Worm (Caenorhabditis elegans) whole organism, L4 larva: Measurements from ENCODE around the gene kqt-1.

ENCODE experiments used
- F10B5.3 ChIP-seq: sonication (generic microtip); optimal IDR thresholded peaks from 2 replicates; lab custom pipeline; 2016; ENCODE audit warnings: mild to moderate bottlenecking, missing genetic modification characterization, missing compliant biosample characterization
- F49E8.2 ChIP-seq: sonication (generic microtip); optimal IDR thresholded peaks from 2 replicates; lab custom pipeline; 2016; ENCODE audit warnings: missing compliant biosample characterization, mild to moderate bottlenecking, missing genetic modification characterization, borderline replicate concordance
- Y48G9A.11 ChIP-seq: fragments of 200-800 bp; sonication (Bioruptor generic); IDR thresholded peaks from 2 replicates; pipeline ENCODE4 v1.3.6; 2022; ENCODE audit warnings: missing genetic modification reagents, missing genetic modification characterization, missing compliant biosample characterization
- Y5F2A.4 ChIP-seq: fragments of 200-800 bp; sonication (Bioruptor generic); optimal IDR thresholded peaks from 2 replicates; lab custom pipeline; 2018; ENCODE audit warnings: mild to moderate bottlenecking, missing genetic modification characterization, missing compliant biosample characterization
- ZK337.2 ChIP-seq: fragments of 200-800 bp; sonication (Bioruptor generic); IDR thresholded peaks from 2 replicates; pipeline ENCODE4 v1.3.6; 2022; ENCODE audit warnings: missing genetic modification reagents, missing genetic modification characterization, missing compliant biosample characterization
- ZK546.5 ChIP-seq, 2 experiments: sonication (generic microtip); optimal IDR thresholded peaks; 2 replicates each; lab custom pipeline; 2017; ENCODE audit warnings: missing biosample characterization in 2 of 2, missing genetic modification characterization in 2 of 2
- aha-1 ChIP-seq: fragments of 150-350 bp; peaks from one replicate; lab custom pipeline; 2014; ENCODE audit warnings: missing biosample characterization, missing genetic modification characterization
- attf-4 ChIP-seq: sonication (generic microtip); optimal IDR thresholded peaks from 3 replicates; lab custom pipeline; 2017; ENCODE audit warnings: missing biosample characterization, missing genetic modification characterization
- ceh-82 ChIP-seq: sonication (generic microtip); optimal IDR thresholded peaks from 2 replicates; lab custom pipeline; 2017; ENCODE audit warnings: missing biosample characterization, missing genetic modification characterization
- ces-1 ChIP-seq: fragments of 150-350 bp; sonication (generic microtip); optimal IDR thresholded peaks from 4 replicates; lab custom pipeline; 2014; ENCODE audit warnings: missing biosample characterization, missing genetic modification reagents, missing genetic modification characterization
- daf-12 ChIP-seq: fragments of 150-350 bp; optimal IDR thresholded peaks from 2 replicates; lab custom pipeline; 2014; ENCODE audit warnings: missing biosample characterization, missing genetic modification reagents, missing genetic modification characterization
- daf-16 ChIP-seq, 3 experiments: sonication (generic microtip); optimal IDR thresholded peaks; 2 replicates each; lab custom pipeline; 2016 to 2017; ENCODE audit warnings: missing genetic modification characterization in 3 of 3, missing genetic modification reagents in 3 of 3, mild to moderate bottlenecking in 2 of 3, missing compliant biosample characterization in 2 of 3, missing biosample characterization in 1 of 3, moderate library complexity in 1 of 3
- daf-19 ChIP-seq: fragments of 200-800 bp; sonication (Bioruptor generic); conservative IDR thresholded peaks from 2 replicates; pipeline ENCODE4 v1.3.6; 2022; ENCODE audit warnings: missing genetic modification characterization, missing compliant biosample characterization
- dmd-6 ChIP-seq: fragments of 200-800 bp; sonication (Bioruptor generic); IDR thresholded peaks from 2 replicates; pipeline ENCODE4 v1.3.6; 2022; ENCODE audit warnings: missing genetic modification reagents, missing genetic modification characterization, missing compliant biosample characterization
- duxl-1 ChIP-seq: sonication (generic microtip); optimal IDR thresholded peaks from 2 replicates; lab custom pipeline; 2016; ENCODE audit warnings: mild to moderate bottlenecking, missing genetic modification characterization, moderate library complexity, missing compliant biosample characterization; ENCODE audit not compliant: poor library complexity
- dve-1 ChIP-seq: sonication (generic microtip); optimal IDR thresholded peaks from 2 replicates; lab custom pipeline; 2017; ENCODE audit warnings: antibody characterized with exemption, mild to moderate bottlenecking, missing genetic modification characterization, missing compliant biosample characterization; ENCODE audit not compliant: insufficient read depth
- hif-1 ChIP-seq, 2 experiments: sonication (generic microtip); optimal IDR thresholded peaks; 2 replicates each; lab custom pipeline; 2016 to 2017; ENCODE audit warnings: missing compliant biosample characterization in 2 of 2, missing genetic modification characterization in 2 of 2, missing genetic modification reagents in 2 of 2, missing genotype in 2 of 2, mild to moderate bottlenecking in 1 of 2
- hlh-11 ChIP-seq: fragments of 200-800 bp; sonication (Bioruptor generic); optimal IDR thresholded peaks from 2 replicates; lab custom pipeline; 2018; ENCODE audit warnings: mild to moderate bottlenecking, missing genetic modification characterization, missing compliant biosample characterization
- hlh-30 ChIP-seq: sonication (generic microtip); optimal IDR thresholded peaks from 2 replicates; lab custom pipeline; 2017; ENCODE audit warnings: antibody characterized with exemption, mild to moderate bottlenecking, missing genetic modification characterization, missing compliant biosample characterization; ENCODE audit not compliant: insufficient read depth
- jun-1 ChIP-seq: fragments of 150-350 bp; optimal IDR thresholded peaks from 2 replicates; lab custom pipeline; 2014; ENCODE audit warnings: missing biosample characterization, missing genetic modification reagents, missing genetic modification characterization
- lin-15B ChIP-seq: fragments of 150-350 bp; sonication (generic microtip); optimal IDR thresholded peaks from 3 replicates; lab custom pipeline; 2014; ENCODE audit warnings: missing biosample characterization, missing genetic modification characterization
- mdl-1 ChIP-seq, 2 experiments: fragments of 150-350 bp in 1 of 2; sonication (generic microtip) in 1 of 2; optimal IDR thresholded peaks; 2 replicates each; lab custom pipeline; 2014 to 2017; ENCODE audit warnings: missing biosample characterization in 2 of 2, missing genetic modification characterization in 2 of 2
- mdt-29 ChIP-seq: fragments of 200-800 bp; sonication (Bioruptor generic); IDR thresholded peaks from 2 replicates; pipeline ENCODE4 v1.3.6; 2022; ENCODE audit warnings: missing genetic modification reagents, missing genetic modification characterization, missing compliant biosample characterization
- mes-2 ChIP-seq: sonication (generic microtip); optimal IDR thresholded peaks from 2 replicates; lab custom pipeline; 2016; ENCODE audit warnings: missing genotype, mild to moderate bottlenecking, missing genetic modification characterization, missing compliant biosample characterization; ENCODE audit not compliant: poor library complexity, severe bottlenecking
- nhr-102 ChIP-seq: sonication (generic microtip); optimal IDR thresholded peaks from 2 replicates; lab custom pipeline; 2016; ENCODE audit warnings: mild to moderate bottlenecking, missing genetic modification characterization, moderate library complexity, missing compliant biosample characterization
- nhr-28 ChIP-seq: fragments of 150-350 bp; optimal IDR thresholded peaks from 2 replicates; lab custom pipeline; 2014; ENCODE audit warnings: missing biosample characterization, missing genetic modification characterization
- nhr-77 ChIP-seq: fragments of 150-350 bp; optimal IDR thresholded peaks from 2 replicates; lab custom pipeline; 2014; ENCODE audit warnings: missing biosample characterization, missing genetic modification characterization
- pha-4 ChIP-seq, 2 experiments: fragments of 150-350 bp in 1 of 2; fragments of 200-800 bp in 1 of 2; sonication (Bioruptor generic) in 1 of 2; IDR thresholded peaks in 1 of 2; optimal IDR thresholded peaks in 1 of 2; 2 replicates each; pipeline versions ENCODE4 v1.3.6 to Lab custom; 2014 to 2022; ENCODE audit warnings: missing genetic modification characterization in 2 of 2, missing genetic modification reagents in 2 of 2, missing biosample characterization in 1 of 2, missing compliant biosample characterization in 1 of 2
- php-3 ChIP-seq: fragments of 200-800 bp; sonication (Bioruptor generic); IDR thresholded peaks from 2 replicates; pipeline ENCODE4 v1.3.6; 2022; ENCODE audit warnings: missing genetic modification reagents, missing genetic modification characterization, missing compliant biosample characterization
- saeg-2 ChIP-seq: fragments of 200-800 bp; sonication (Bioruptor generic); IDR thresholded peaks from 2 replicates; pipeline ENCODE4 v1.3.6; 2022; ENCODE audit warnings: missing genetic modification reagents, missing genetic modification characterization, missing compliant biosample characterization
- sdz-12 ChIP-seq: fragments of 200-800 bp; sonication (Bioruptor generic); optimal IDR thresholded peaks from 2 replicates; lab custom pipeline; 2018; ENCODE audit warnings: mild to moderate bottlenecking, missing genetic modification characterization, missing compliant biosample characterization
- set-16 ChIP-seq: fragments of 200-800 bp; sonication (Bioruptor generic); IDR thresholded peaks from 2 replicates; pipeline ENCODE4 v1.3.6; 2022; ENCODE audit warnings: missing genetic modification reagents, missing genetic modification characterization, missing compliant biosample characterization
- skn-1 ChIP-seq: fragments of 150-350 bp; optimal IDR thresholded peaks from 2 replicates; lab custom pipeline; 2014; ENCODE audit warnings: missing biosample characterization, missing genetic modification characterization
- spr-1 ChIP-seq: sonication (generic microtip); optimal IDR thresholded peaks from 2 replicates; lab custom pipeline; 2016; ENCODE audit warnings: mild to moderate bottlenecking, missing genetic modification characterization, missing compliant biosample characterization
- zfp-2 ChIP-seq: sonication (generic microtip); optimal IDR thresholded peaks from 2 replicates; lab custom pipeline; 2016; ENCODE audit warnings: mild to moderate bottlenecking, missing genetic modification characterization, missing compliant biosample characterization
- zfp-3 ChIP-seq: fragments of 200-800 bp; sonication (Bioruptor generic); conservative IDR thresholded peaks from 2 replicates; pipeline ENCODE4 v1.3.6; 2022; ENCODE audit warnings: missing genetic modification reagents, missing genetic modification characterization, missing compliant biosample characterization
- ztf-11 ChIP-seq: fragments of 150-350 bp; optimal IDR thresholded peaks from 2 replicates; lab custom pipeline; 2014; ENCODE audit warnings: missing biosample characterization, missing genetic modification characterization

kqt-1 gene

DNA sequence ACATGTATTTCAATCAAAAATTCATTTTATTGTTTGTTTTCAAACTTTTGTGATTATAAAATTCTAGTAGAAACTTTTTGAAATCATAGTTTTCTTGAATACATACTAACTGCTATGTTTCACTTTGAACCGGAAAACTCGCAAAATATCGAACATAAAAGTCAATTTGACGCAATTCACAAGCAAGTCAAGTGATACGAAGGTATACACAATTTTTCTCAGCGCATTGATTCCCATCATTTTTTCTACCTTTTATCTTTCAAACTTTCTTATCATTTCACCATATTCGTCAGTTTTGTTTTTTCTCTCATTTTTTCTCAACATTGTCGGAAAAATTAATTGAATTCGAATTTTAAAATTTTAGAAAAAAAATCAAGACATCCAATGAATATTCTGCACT is 36.4 kb downstream of the kqt-1 start, which contains the start of gene nhr-173:
nhr-173 (plus strand) TSS at position 366 of the 400 bp plus-strand sequence.
- TF ChIP-seq Y48G9A.11 (GFP tag; lab: Robert Waterston, UW) (no peak), php-3 (GFP tag; lab: Robert Waterston, UW) (no peak), hlh-11 (tag; lab: Kevin White, UChicago) (peak; percentile 29), dve-1 (tag; lab: Kevin White, UChicago) (peak; percentile 10), mdl-1 (tag; optimal IDR thresholded peaks at IDR 0.05; lab: Kevin White, UChicago) (no peak), lin-15B (tag; lab: Kevin White, UChicago) (no peak), hif-1 (tag; optimal IDR thresholded peaks at IDR 0.05; lab: Kevin White, UChicago) (no peak), daf-16 (GFP tag; optimal IDR thresholded peaks at IDR 0.05; lab: Kevin White, UChicago) (no peak), daf-16 (tag; optimal IDR thresholded peaks at IDR 0.05; lab: Kevin White, UChicago) (peak; percentile 60), zfp-2 (tag; lab: Kevin White, UChicago) (no peak), daf-19 (GFP tag; lab: Robert Waterston, UW) (no peak), attf-4 (no peak), ZK546.5 (tag; optimal IDR thresholded peaks at IDR 0.05; lab: Kevin White, UChicago) (no peak), pha-4 (GFP tag; IDR thresholded peaks at IDR 0.05; lab: Robert Waterston, UW) (no peak), pha-4 (tag; optimal IDR thresholded peaks at IDR 0.05; lab: Kevin White, UChicago) (no peak), F49E8.2 (tag; lab: Kevin White, UChicago) (no peak), mdt-29 (GFP tag; lab: Robert Waterston, UW) (no peak), duxl-1 (no peak), set-16 (GFP tag; lab: Robert Waterston, UW) (no peak), skn-1 (tag; lab: Kevin White, UChicago) (no peak), nhr-77 (tag; lab: Kevin White, UChicago) (no peak), dmd-6 (peak; percentile 62), hlh-30 (tag; lab: Kevin White, UChicago) (peak; percentile 27), nhr-28 (tag; lab: Kevin White, UChicago) (peak; percentile 63)

ce11 chrX:6656251-6656650 is 37.4 kb downstream of the kqt-1 start:
- peak; percentile 82 for TF ChIP-seq php-3 (GFP tag; lab: Robert Waterston, UW)
- no peak for TF ChIP-seq ZK546.5 (tag; optimal IDR thresholded peaks at IDR 0.05; lab: Kevin White, UChicago)
- TF ChIP-seq zfp-3 (GFP tag; lab: Robert Waterston, UW), result no peak
- TF ChIP-seq ZK337.2 (GFP tag; lab: Robert Waterston, UW), result no peak
- TF ChIP-seq mes-2 (tag; lab: Kevin White, UChicago), result no peak
- TF ChIP-seq daf-12 (tag; lab: Kevin White, UChicago), result no peak
- no peak for TF ChIP-seq F10B5.3 (tag; lab: Kevin White, UChicago)
- TF ChIP-seq ceh-82 (tag; lab: Kevin White, UChicago), result no peak
- TF ChIP-seq Y5F2A.4, result no peak
- TF ChIP-seq ces-1 (GFP tag; lab: Kevin White, UChicago), result no peak
- TF ChIP-seq aha-1 (tag; lab: Kevin White, UChicago), result peak; percentile 33
- no peak for TF ChIP-seq pha-4 (GFP tag; IDR thresholded peaks at IDR 0.05; lab: Robert Waterston, UW)
- TF ChIP-seq pha-4 (tag; optimal IDR thresholded peaks at IDR 0.05; lab: Kevin White, UChicago), result peak; percentile 17
- no peak for TF ChIP-seq jun-1 (tag; lab: Kevin White, UChicago)
- no peak for TF ChIP-seq saeg-2 (GFP tag; lab: Robert Waterston, UW)
- peak; percentile 26 for TF ChIP-seq nhr-28 (tag; lab: Kevin White, UChicago)
- TF ChIP-seq hlh-30 (tag; lab: Kevin White, UChicago), result no peak
- TF ChIP-seq sdz-12 (GFP tag; lab: Kevin White, UChicago), result no peak
- no peak for TF ChIP-seq daf-16 (GFP tag; optimal IDR thresholded peaks at IDR 0.05; lab: Kevin White, UChicago)
- no peak for TF ChIP-seq daf-16 (tag; optimal IDR thresholded peaks at IDR 0.05; lab: Kevin White, UChicago)
- no peak for TF ChIP-seq ztf-11 (tag; lab: Kevin White, UChicago)
- peak; percentile 0 for TF ChIP-seq dve-1 (tag; lab: Kevin White, UChicago)
- TF ChIP-seq spr-1, result no peak
- TF ChIP-seq nhr-102 (tag; lab: Kevin White, UChicago), result no peak
